Worm (Caenorhabditis elegans) whole organism, L1 larva: ENCODE results near the gene C23H3.9.
A peak's percentile ranks its signal among the peaks of the same experiment; 100 is the strongest.

Source experiments
- F16B12.6 ChIP-seq: fragments of 150-350 bp; optimal IDR thresholded peaks from 2 replicates; lab custom pipeline; 2014; ENCODE audit warnings: missing biosample characterization, missing genetic modification characterization
- Y116A8C.19 ChIP-seq: sonication (generic microtip); optimal IDR thresholded peaks from 2 replicates; lab custom pipeline; 2016; ENCODE audit warnings: missing compliant biosample characterization, missing genetic modification characterization, borderline replicate concordance
- aha-1 ChIP-seq: fragments of 150-350 bp; optimal IDR thresholded peaks from 2 replicates; lab custom pipeline; 2014; ENCODE audit warnings: missing biosample characterization, missing genetic modification characterization
- blmp-1 ChIP-seq: fragments of 150-350 bp; optimal IDR thresholded peaks from 2 replicates; lab custom pipeline; 2014; ENCODE audit warnings: missing biosample characterization, missing genetic modification characterization
- ceh-8 ChIP-seq: fragments of 200-800 bp; sonication (Bioruptor generic); optimal IDR thresholded peaks from 2 replicates; lab custom pipeline; 2018; ENCODE audit warnings: mild to moderate bottlenecking, missing genetic modification characterization, moderate library complexity, missing compliant biosample characterization
- ceh-88 ChIP-seq: fragments of 200-800 bp; sonication (Bioruptor generic); IDR thresholded peaks from 2 replicates; pipeline ENCODE4 v1.3.6; 2022; ENCODE audit warnings: missing genetic modification characterization, missing compliant biosample characterization
- ces-1 ChIP-seq: fragments of 150-350 bp; optimal IDR thresholded peaks from 2 replicates; lab custom pipeline; 2014; ENCODE audit warnings: missing biosample characterization, missing genetic modification reagents, missing genetic modification characterization
- dsc-1 ChIP-seq: sonication (generic microtip); optimal IDR thresholded peaks from 2 replicates; lab custom pipeline; 2016; ENCODE audit warnings: mild to moderate bottlenecking, missing genetic modification characterization, missing compliant biosample characterization
- efl-1 ChIP-seq, 4 experiments: fragments of 150-350 bp; optimal IDR thresholded peaks in 3 of 4; peaks in 1 of 4; 1 replicate in 1 of 4; 2 replicates in 3 of 4; lab custom pipeline; 2014; ENCODE audit warnings: missing biosample characterization in 2 of 4, missing genetic modification characterization in 2 of 4, missing genetic modification reagents in 2 of 4
- efl-3 ChIP-seq: fragments of 200-800 bp; sonication (Bioruptor generic); optimal IDR thresholded peaks from 2 replicates; lab custom pipeline; 2018; ENCODE audit warnings: mild to moderate bottlenecking, missing genetic modification characterization, missing compliant biosample characterization
- egl-13 ChIP-seq: sonication (generic microtip); optimal IDR thresholded peaks from 2 replicates; lab custom pipeline; 2016; ENCODE audit warnings: missing genotype, missing genetic modification reagents, missing genetic modification characterization, missing compliant biosample characterization
- fkh-8 ChIP-seq: sonication (generic microtip); optimal IDR thresholded peaks from 2 replicates; lab custom pipeline; 2016; ENCODE audit warnings: mild to moderate bottlenecking, missing genetic modification characterization, missing compliant biosample characterization
- hlh-17 ChIP-seq: fragments of 200-800 bp; sonication (Bioruptor generic); optimal IDR thresholded peaks from 2 replicates; lab custom pipeline; 2018; ENCODE audit warnings: missing genetic modification characterization, mild to moderate bottlenecking, missing compliant biosample characterization, moderate library complexity, borderline replicate concordance
- hpl-2 ChIP-seq: fragments of 150-350 bp; optimal IDR thresholded peaks from 2 replicates; lab custom pipeline; 2014; ENCODE audit warnings: missing biosample characterization, missing genetic modification reagents, missing genetic modification characterization
- irx-1 ChIP-seq: sonication (generic microtip); optimal IDR thresholded peaks from 2 replicates; lab custom pipeline; 2016; ENCODE audit warnings: missing genetic modification characterization, missing compliant biosample characterization
- lin-14 ChIP-seq: fragments of 200-800 bp; sonication (Bioruptor generic); optimal IDR thresholded peaks from 2 replicates; lab custom pipeline; 2018; ENCODE audit warnings: mild to moderate bottlenecking, missing genetic modification characterization, moderate library complexity, missing compliant biosample characterization
- lin-15B ChIP-seq: fragments of 150-350 bp; sonication (generic microtip); optimal IDR thresholded peaks from 3 replicates; lab custom pipeline; 2014; ENCODE audit warnings: missing biosample characterization, missing genetic modification characterization
- lin-39 ChIP-seq: fragments of 150-350 bp; optimal IDR thresholded peaks from 2 replicates; lab custom pipeline; 2014; ENCODE audit warnings: missing biosample characterization, missing genetic modification reagents, missing genetic modification characterization
- mab-9 ChIP-seq: fragments of 200-800 bp; sonication (Bioruptor generic); IDR thresholded peaks from 2 replicates; pipeline ENCODE4 v1.3.6; 2022; ENCODE audit warnings: missing genetic modification reagents, missing genetic modification characterization, missing compliant biosample characterization
- mef-2 ChIP-seq: fragments of 150-350 bp; optimal IDR thresholded peaks from 2 replicates; lab custom pipeline; 2014; ENCODE audit warnings: missing biosample characterization, missing genetic modification characterization
- mep-1 ChIP-seq: fragments of 150-350 bp; optimal IDR thresholded peaks from 2 replicates; lab custom pipeline; 2014; ENCODE audit warnings: missing biosample characterization, missing genetic modification characterization
- nhr-19 ChIP-seq: fragments of 200-800 bp; sonication (Bioruptor generic); conservative IDR thresholded peaks from 2 replicates; pipeline ENCODE4 v1.3.6; 2022; ENCODE audit warnings: missing genetic modification characterization, missing compliant biosample characterization
- nhr-20 ChIP-seq: sonication (generic microtip); optimal IDR thresholded peaks from 2 replicates; lab custom pipeline; 2016; ENCODE audit warnings: mild to moderate bottlenecking, missing genetic modification characterization, missing compliant biosample characterization
- nhr-28 ChIP-seq: fragments of 150-350 bp; optimal IDR thresholded peaks from 2 replicates; lab custom pipeline; 2014; ENCODE audit warnings: missing biosample characterization, missing genetic modification characterization
- nhr-47 ChIP-seq: sonication (generic microtip); optimal IDR thresholded peaks from 2 replicates; lab custom pipeline; 2016; ENCODE audit warnings: mild to moderate bottlenecking, missing genetic modification characterization, moderate library complexity, missing compliant biosample characterization
- nhr-85 ChIP-seq: sonication (generic microtip); peaks from one replicate; lab custom pipeline; 2016; ENCODE audit warnings: missing genetic modification characterization, inconsistent platforms, missing compliant biosample characterization
- nhr-90 ChIP-seq: sonication (generic microtip); optimal IDR thresholded peaks from 2 replicates; lab custom pipeline; 2016; ENCODE audit warnings: mild to moderate bottlenecking, missing genetic modification characterization, missing compliant biosample characterization; ENCODE audit not compliant: poor library complexity
- pag-3 ChIP-seq: sonication (generic microtip); optimal IDR thresholded peaks from 2 replicates; lab custom pipeline; 2017; ENCODE audit warnings: missing genetic modification characterization, mild to moderate bottlenecking, missing compliant biosample characterization, antibody characterized with exemption, borderline replicate concordance; ENCODE audit not compliant: insufficient read depth
- pax-3 ChIP-seq: fragments of 200-800 bp; sonication (Bioruptor generic); optimal IDR thresholded peaks from 2 replicates; lab custom pipeline; 2018; ENCODE audit warnings: mild to moderate bottlenecking, missing genetic modification characterization, moderate library complexity, missing compliant biosample characterization
- rnt-1 ChIP-seq: sonication (generic microtip); optimal IDR thresholded peaks from 2 replicates; lab custom pipeline; 2016; ENCODE audit warnings: mild to moderate bottlenecking, missing genetic modification characterization, moderate library complexity, missing compliant biosample characterization
- sox-4 ChIP-seq: sonication (generic microtip); optimal IDR thresholded peaks from 2 replicates; lab custom pipeline; 2016; ENCODE audit warnings: missing genetic modification characterization, missing compliant biosample characterization
- sptf-1 ChIP-seq: fragments of 150-350 bp; optimal IDR thresholded peaks from 2 replicates; lab custom pipeline; 2014; ENCODE audit warnings: missing biosample characterization, missing genetic modification characterization
- sup-37 ChIP-seq: fragments of 200-800 bp; sonication (Bioruptor generic); optimal IDR thresholded peaks from 2 replicates; lab custom pipeline; 2018; ENCODE audit warnings: mild to moderate bottlenecking, missing genetic modification characterization, missing compliant biosample characterization
- unc-130 ChIP-seq: fragments of 150-350 bp; optimal IDR thresholded peaks from 2 replicates; lab custom pipeline; 2017; ENCODE audit warnings: missing biosample characterization, missing genetic modification characterization, inconsistent platforms
- unc-62 ChIP-seq: fragments of 150-350 bp; optimal IDR thresholded peaks from 2 replicates; lab custom pipeline; 2014; ENCODE audit warnings: missing biosample characterization, missing genetic modification reagents, missing genetic modification characterization
- unc-98 ChIP-seq: fragments of 200-800 bp; sonication (Bioruptor generic); IDR thresholded peaks from 2 replicates; pipeline ENCODE4 v1.3.6; 2022; ENCODE audit warnings: missing genetic modification characterization, missing compliant biosample characterization
- ztf-11 ChIP-seq, 2 experiments: sonication (generic microtip); optimal IDR thresholded peaks; 2 replicates each; lab custom pipeline; 2016 to 2017; ENCODE audit warnings: missing genetic modification characterization in 2 of 2, missing biosample characterization in 1 of 2, missing compliant biosample characterization in 1 of 2
- ztf-4 ChIP-seq: fragments of 150-350 bp; optimal IDR thresholded peaks from 2 replicates; lab custom pipeline; 2014; ENCODE audit warnings: missing biosample characterization, missing genetic modification characterization

C23H3.9 gene

DNA sequence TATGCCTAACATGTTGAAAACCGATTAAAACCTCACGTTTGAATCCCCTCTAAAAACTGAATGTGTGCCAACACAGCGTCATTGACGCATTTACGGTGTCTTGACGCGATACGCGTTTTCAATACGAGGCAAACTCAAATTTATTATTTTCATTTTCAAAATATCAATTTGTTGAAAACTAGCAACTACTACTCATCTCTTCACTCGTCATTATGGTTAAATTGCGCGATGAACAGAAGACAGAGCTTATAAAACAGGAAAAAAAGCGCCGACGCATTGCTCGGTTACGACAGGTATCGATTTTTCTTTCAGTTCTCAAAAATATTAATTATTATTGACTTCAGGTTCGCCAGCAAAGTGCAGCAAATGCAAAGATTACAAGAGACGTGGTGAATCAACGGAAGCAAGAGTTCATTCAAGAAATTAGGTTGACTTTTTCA, 54.5 kb downstream of the C23H3.9 start, which contains the start of gene enee-1 (continued):
- TF ChIP-seq ceh-8 (GFP tag; lab: Kevin White, UChicago) (no peak), egl-13 (peak; percentile 71), irx-1 (peak; percentile 82), efl-1 (optimal IDR thresholded peaks at IDR 0.05; lab: Kevin White, UChicago) (peak; percentile 85 to 96), efl-1 (GFP tag; optimal IDR thresholded peaks at IDR 0.05 in 1 of 2; lab: Kevin White, UChicago) (peak; percentile 98 to 100), ces-1 (GFP tag; lab: Kevin White, UChicago) (no peak), mep-1 (tag; lab: Kevin White, UChicago) (peak; percentile 90), aha-1 (tag; lab: Kevin White, UChicago) (peak; percentile 61), pax-3 (peak; percentile 66), lin-15B (tag; lab: Kevin White, UChicago) (peak; percentile 83), Y116A8C.19 (no peak), F16B12.6 (tag; lab: Kevin White, UChicago) (peak; percentile 68), nhr-90 (tag; lab: Kevin White, UChicago) (peak; percentile 72), nhr-20 (peak; percentile 81), ceh-88 (GFP tag; lab: Robert Waterston, UW) (peak; percentile 72), nhr-19 (GFP tag; lab: Robert Waterston, UW) (peak; percentile 84), fkh-8 (tag; lab: Kevin White, UChicago) (peak; percentile 87), mef-2 (tag; lab: Kevin White, UChicago) (no peak), hpl-2 (GFP tag; lab: Kevin White, UChicago) (no peak), pag-3 (no peak), sptf-1 (tag; lab: Kevin White, UChicago) (no peak), unc-98 (GFP tag; lab: Robert Waterston, UW) (no peak), hlh-17 (GFP tag; lab: Kevin White, UChicago) (no peak), dsc-1 (tag; lab: Kevin White, UChicago) (peak; percentile 88), ztf-11 (tag; optimal IDR thresholded peaks at IDR 0.05; lab: Kevin White, UChicago) (peak in 1 of 2 experiments; percentile 74), sup-37 (GFP tag; lab: Kevin White, UChicago) (peak; percentile 61), unc-62 (GFP tag; lab: Kevin White, UChicago) (no peak), nhr-28 (tag; lab: Kevin White, UChicago) (no peak), lin-39 (tag; lab: Kevin White, UChicago) (peak; percentile 89), lin-14 (GFP tag; lab: Kevin White, UChicago) (peak; percentile 78), nhr-47 (tag; lab: Kevin White, UChicago) (peak; percentile 93), rnt-1 (peak; percentile 90), efl-3 (no peak), unc-130 (peak; percentile 76)

DNA sequence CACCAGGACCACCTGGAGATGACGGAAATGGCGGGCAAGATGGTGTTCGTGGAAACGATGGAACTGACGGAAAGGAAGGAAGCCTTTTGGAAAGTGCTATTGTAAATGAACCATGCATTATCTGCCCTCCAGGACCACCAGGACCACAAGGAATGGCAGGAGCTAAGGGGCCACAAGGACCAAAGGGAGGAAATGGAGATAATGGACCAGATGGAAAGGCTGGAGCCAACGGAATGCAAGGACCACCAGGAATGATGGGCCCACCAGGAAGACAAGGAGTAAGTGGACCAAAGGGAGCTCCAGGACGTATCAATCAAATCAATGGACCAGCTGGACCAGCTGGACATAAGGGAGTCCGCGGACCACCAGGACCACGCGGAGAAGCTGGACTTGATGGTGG, 55.3 kb downstream of the C23H3.9 start:
- no peak for TF ChIP-seq sox-4 (tag; lab: Kevin White, UChicago)
- TF ChIP-seq mab-9 (GFP tag; lab: Robert Waterston, UW) = 0 out of 2 replicates have a peak, but pooled peaks have one; percentile 17

DNA sequence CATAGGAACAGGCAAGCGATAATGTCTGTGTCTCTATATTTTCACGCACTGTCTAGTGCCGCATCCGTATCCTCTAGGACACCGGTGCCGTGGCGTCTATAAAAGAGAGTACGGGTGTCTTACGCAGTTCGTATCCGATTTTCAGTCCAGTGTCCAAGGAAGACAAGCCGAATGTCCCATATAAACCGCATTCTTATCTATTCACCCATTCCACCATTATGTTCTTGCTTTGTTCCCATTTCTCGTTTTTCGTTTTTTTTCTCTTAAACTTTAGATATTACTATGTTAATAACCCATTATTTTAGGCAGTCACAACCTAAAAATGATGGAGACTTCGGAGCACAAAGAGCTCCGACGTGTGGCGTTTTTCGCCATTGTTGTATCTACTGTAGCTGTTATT, 56.0 kb downstream of the C23H3.9 start, which contains the start of gene sqt-2:
sqt-2 (plus strand) TSS at position 301 of the 400 bp plus-strand sequence.
- TF ChIP-seq blmp-1 (peak; percentile 38), ztf-4 (tag; lab: Kevin White, UChicago) (no peak), nhr-85 (tag; lab: Kevin White, UChicago) (peak; percentile 59), lin-15B (tag; lab: Kevin White, UChicago) (no peak)
